Fruit fly (Drosophila melanogaster) whole organism: ENCODE results near the gene Ilp4.

Source experiments
- CG8478 ChIP-seq: fragments of >200 bp; optimal IDR thresholded peaks from 2 replicates; lab custom pipeline; 2018; ENCODE audit warnings: inconsistent platforms
- Dll ChIP-seq: fragments of >200 bp; optimal IDR thresholded peaks from 2 replicates; lab custom pipeline; 2017
- EcR ChIP-seq, 2 experiments: fragments of >200 bp; optimal IDR thresholded peaks; 2 replicates each; lab custom pipeline; 2017; ENCODE audit warnings: missing biosample characterization in 2 of 2, missing genetic modification characterization in 2 of 2, missing genetic modification reagents in 2 of 2
- pan ChIP-seq: fragments of >200 bp; optimal IDR thresholded peaks from 2 replicates; lab custom pipeline; 2017
- psq ChIP-seq: fragments of >200 bp; optimal IDR thresholded peaks from 2 replicates; lab custom pipeline; 2017
- usp ChIP-seq: fragments of >200 bp; optimal IDR thresholded peaks from 2 replicates; lab custom pipeline; 2017; ENCODE audit warnings: missing biosample characterization, missing genetic modification characterization, mixed read lengths

The Ilp4 gene

DNA sequence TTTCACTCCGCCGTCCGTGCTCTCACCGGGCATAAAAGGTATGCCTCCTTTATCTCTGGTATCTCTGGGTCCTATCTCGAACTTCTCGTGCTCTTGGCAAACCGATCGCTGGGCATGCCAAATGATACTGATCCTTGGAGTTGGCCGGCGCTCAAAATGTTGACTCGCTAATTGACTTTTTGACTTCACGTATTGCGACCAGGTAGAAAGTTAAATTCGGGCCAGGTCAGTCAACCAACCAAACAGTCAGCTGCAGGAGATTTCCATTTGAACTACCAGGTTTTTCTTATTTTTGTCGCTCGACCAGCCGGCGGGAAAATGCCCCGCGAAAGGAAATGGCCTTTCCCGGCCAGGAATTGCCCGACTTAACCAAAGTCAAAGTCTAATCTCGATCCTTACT, at the start of gene Ilp4:
Gene Ilp4, minus strand, starts transcription at position 139 of the 400 bp plus-strand sequence.
- TF ChIP-seq pan (lab: Kevin White, UChicago), result no peak
- no peak for TF ChIP-seq CG8478 (lab: Kevin White, UChicago)
- TF ChIP-seq psq (lab: Kevin White, UChicago), result no peak
- no peak for TF ChIP-seq EcR (GFP tag; optimal IDR thresholded peaks at IDR 0.05; lab: Kevin White, UChicago)
- TF ChIP-seq usp (GFP tag; lab: Kevin White, UChicago), result no peak
- no peak for TF ChIP-seq Dll (lab: Kevin White, UChicago)

DNA sequence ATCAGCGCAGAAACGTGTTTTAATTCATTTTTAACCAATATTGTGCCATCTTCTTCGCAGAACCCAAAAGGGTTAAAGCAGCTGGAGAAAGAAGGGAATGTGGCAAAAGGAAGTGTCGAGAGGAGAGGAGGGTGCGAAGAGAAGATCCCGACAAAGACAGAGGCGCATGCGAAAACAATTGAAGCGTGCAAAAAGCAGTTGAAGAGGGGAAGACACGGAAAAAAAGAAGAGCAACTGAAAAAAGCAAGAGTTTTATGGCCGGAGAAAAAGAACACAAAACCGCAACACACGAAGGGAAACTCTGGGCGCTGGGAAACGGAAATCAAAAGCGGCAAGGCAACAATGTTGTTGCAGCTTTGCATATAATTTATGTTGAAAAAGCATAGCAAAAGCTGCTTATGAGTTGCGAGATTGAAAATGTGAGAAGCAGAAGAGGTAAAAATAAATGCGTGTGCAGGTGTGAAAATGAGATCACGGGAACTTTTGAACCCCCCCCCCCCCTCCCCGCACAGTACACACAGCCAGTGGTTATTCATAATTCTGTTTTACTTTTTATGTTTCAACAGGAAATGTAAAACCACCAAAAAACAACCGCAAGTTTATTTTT, 49.2 kb upstream of the Ilp4 start:
- TF ChIP-seq Dll (lab: Kevin White, UChicago) (no peak), psq (lab: Kevin White, UChicago) (no peak), usp (GFP tag; lab: Kevin White, UChicago) (no peak), EcR (GFP tag; optimal IDR thresholded peaks at IDR 0.05; lab: Kevin White, UChicago) (no peak), CG8478 (lab: Kevin White, UChicago) (no peak), pan (lab: Kevin White, UChicago) (no peak)

DNA sequence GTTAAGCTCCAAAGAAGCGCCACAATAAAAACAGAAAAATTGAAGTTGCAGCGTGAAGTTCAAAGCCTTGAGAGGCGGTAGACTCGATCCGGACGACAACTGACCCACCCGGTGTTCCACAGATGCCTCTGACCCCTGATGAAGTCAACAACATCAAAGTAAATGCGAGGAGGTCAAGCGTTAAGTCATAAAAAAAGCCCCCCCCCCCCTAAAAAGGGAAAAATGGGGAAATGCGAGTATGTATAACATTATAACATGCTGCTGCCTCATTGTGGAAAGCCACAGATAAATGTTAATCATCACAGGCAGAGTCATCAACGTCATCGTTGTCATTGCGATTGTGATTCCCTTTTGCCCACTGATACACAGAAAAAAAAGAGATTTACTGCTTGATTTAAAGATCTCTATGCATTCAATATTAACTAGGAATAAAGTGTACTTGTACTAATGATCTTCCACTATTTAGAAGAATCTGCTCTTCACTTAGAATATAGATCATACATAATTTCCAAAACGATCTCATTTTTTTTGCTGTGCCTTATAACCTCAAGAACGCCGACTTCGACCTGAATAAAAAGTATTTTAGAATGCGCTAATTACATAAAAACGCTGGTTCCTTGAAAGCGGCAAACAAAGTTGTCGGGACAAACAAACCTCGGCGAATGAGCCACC, 47.1 kb upstream of the Ilp4 start:
- no peak for TF ChIP-seq usp (GFP tag; lab: Kevin White, UChicago)
- TF ChIP-seq CG8478 (lab: Kevin White, UChicago), result no peak
- no peak for TF ChIP-seq pan (lab: Kevin White, UChicago)
- no peak for TF ChIP-seq psq (lab: Kevin White, UChicago)
- TF ChIP-seq EcR (GFP tag; optimal IDR thresholded peaks at IDR 0.05; lab: Kevin White, UChicago), result no peak
- TF ChIP-seq Dll (lab: Kevin White, UChicago), result no peak

DNA sequence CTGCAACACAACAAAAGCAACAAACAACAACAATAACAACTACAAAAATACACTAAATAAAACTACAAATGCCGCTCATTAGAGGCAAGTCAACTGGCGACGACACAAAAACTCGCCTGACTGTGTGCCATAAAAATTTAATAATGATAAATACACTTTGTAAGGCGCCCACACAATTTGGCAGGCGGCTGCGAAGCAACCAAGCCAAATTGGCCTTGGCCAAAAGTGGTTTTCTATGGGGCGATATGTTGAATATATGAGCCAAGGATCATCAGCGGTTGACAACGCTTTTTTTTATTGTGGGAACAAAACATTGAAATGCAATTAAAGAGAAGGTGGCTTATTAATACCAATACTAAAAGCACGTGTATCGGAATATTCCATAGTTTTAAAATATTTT, 46.1 kb upstream of the Ilp4 start:
- no peak for TF ChIP-seq CG8478 (lab: Kevin White, UChicago)
- TF ChIP-seq Dll (lab: Kevin White, UChicago), result no peak
- TF ChIP-seq psq (lab: Kevin White, UChicago), result no peak
- no peak for TF ChIP-seq pan (lab: Kevin White, UChicago)
- no peak for TF ChIP-seq usp (GFP tag; lab: Kevin White, UChicago)
- TF ChIP-seq EcR (GFP tag; optimal IDR thresholded peaks at IDR 0.05; lab: Kevin White, UChicago), result no peak

DNA sequence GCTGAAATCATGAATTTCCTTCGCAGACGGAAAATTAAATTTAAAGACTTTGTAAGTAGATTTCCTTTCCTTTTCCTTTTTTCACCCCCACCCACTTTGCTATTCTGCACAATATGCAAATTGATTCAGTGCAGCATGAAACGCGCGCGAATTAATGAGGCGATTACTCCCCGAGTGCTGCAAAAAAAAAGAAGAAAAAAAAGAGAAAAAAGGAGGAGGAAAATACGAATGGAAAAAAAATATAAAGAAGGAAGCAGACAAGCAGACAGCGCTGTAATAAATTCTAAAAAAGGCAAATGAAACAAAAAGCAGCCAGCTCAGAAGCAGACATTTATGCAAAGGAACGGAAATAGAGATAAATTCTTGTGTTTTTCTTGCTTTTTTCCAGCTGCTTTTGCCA, 44.7 kb upstream of the Ilp4 start:
- no peak for TF ChIP-seq pan (lab: Kevin White, UChicago)
- TF ChIP-seq EcR (GFP tag; optimal IDR thresholded peaks at IDR 0.05; lab: Kevin White, UChicago), result no peak
- no peak for TF ChIP-seq CG8478 (lab: Kevin White, UChicago)
- no peak for TF ChIP-seq usp (GFP tag; lab: Kevin White, UChicago)
- no peak for TF ChIP-seq Dll (lab: Kevin White, UChicago)
- TF ChIP-seq psq (lab: Kevin White, UChicago), result no peak

DNA sequence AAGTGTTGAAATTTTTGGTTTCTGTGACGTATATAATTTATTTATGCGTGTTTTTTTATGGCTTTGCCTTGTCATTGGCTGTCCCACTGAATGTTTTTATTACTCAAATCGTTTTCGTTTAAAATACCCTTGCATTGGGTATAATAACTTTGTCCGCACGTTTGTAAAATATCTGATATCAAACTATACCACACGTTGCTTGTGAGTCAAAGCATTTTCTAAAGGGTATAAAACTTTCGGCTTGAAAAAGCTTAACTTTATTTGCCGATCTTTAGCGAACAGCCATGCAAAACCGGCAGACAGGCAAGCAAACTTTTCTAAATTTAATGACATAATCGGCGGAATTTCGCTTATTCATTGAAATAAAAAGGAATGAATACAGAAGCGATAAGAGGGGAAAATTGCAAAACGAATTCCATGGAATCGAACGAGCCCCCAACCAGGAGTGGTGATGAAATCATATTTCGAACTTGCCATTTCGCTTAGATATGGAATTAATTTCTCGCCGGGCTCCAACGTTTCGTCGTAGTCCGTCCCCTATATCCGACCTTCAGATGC, 43.4 kb upstream of the Ilp4 start:
- TF ChIP-seq Dll (lab: Kevin White, UChicago) (no peak), EcR (GFP tag; optimal IDR thresholded peaks at IDR 0.05; lab: Kevin White, UChicago) (no peak), pan (lab: Kevin White, UChicago) (no peak), CG8478 (lab: Kevin White, UChicago) (no peak), usp (GFP tag; lab: Kevin White, UChicago) (no peak), psq (lab: Kevin White, UChicago) (no peak)

DNA sequence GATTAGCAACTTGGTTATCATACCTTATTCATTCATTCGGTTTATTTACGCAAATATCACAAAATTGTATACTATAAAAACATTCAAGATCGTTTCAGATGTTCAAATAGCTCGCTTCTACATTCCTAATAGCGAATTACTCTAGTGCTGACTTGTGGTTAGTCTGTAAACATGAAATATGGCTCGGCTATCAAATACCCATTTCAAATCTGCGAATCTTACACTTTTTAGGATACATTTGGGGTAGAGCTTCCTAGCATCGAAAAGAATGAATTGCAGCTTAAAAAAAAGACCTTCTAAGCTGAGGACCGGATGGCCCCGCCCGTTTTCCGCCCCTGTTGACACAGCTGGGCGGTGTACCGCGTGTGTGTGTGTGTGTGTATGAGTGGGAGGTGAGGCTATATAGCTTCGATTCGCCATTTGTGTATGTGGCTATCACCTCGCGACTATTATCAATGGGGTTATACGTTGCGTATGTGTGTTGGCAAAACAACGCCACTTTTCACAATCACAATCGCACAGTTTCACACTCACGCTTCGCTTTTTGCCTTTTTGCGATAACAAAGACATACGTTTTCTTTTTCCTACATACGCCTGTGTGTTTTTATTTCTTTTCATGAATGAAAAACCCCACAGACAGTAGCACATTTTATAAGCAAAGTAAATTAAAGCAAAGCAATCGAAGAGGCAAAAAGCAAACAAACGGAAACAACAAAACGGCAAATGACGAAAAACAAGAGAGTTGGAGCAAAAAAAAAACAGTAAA, 42.7 kb upstream of the Ilp4 start:
- no peak for TF ChIP-seq pan (lab: Kevin White, UChicago)
- no peak for TF ChIP-seq Dll (lab: Kevin White, UChicago)
- TF ChIP-seq psq (lab: Kevin White, UChicago), result no peak
- TF ChIP-seq usp (GFP tag; lab: Kevin White, UChicago), result no peak
- TF ChIP-seq EcR (GFP tag; optimal IDR thresholded peaks at IDR 0.05; lab: Kevin White, UChicago), result no peak
- no peak for TF ChIP-seq CG8478 (lab: Kevin White, UChicago)

DNA sequence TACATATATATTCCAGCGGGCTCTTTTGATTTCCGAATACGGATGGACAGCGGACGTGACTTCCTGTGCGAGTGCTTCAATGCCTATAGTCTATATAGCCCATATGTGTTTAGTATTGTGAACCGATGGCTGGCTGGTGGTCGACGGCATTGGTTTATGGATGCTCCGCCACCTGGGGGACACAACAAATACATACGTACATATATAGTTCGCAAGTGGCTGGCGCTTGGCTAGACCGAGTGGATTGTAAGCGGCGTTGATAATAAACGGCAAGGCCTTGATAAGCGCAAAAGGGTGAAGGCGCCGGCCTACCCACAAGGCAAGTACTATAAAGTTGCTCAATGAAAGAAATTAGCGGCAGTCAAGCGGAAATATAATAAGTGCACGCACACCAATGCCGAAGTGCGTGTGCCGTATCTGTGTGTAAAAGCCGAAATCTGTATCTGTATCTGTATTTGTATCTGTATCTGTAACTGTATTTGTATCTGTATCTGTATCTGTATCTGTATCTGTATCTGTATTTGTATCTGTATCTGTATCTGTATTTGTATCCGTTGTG, 42.0 kb upstream of the Ilp4 start:
- TF ChIP-seq pan (lab: Kevin White, UChicago) (no peak), psq (lab: Kevin White, UChicago) (no peak), CG8478 (lab: Kevin White, UChicago) (no peak), EcR (GFP tag; optimal IDR thresholded peaks at IDR 0.05; lab: Kevin White, UChicago) (no peak), Dll (lab: Kevin White, UChicago) (no peak), usp (GFP tag; lab: Kevin White, UChicago) (no peak)

DNA sequence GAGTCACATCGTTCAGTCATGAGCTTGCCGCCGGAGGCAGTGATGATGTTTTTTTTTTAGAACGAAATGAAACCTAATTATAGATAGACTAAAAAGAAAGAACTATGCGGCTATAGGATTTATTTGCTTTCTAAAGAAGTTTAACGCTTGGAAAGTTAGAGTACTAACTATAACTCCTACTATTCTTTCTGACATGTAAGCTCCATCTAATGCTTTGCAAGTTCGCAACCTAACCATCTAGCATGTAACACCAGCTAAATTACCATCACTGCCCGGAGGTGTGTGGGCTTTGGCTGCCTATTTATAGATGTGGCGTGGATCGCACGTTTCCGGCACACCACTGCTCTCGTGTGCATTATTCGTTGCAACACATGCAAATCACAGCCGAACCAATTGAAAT, 38.0 kb upstream of the Ilp4 start:
- no peak for TF ChIP-seq pan (lab: Kevin White, UChicago)

DNA sequence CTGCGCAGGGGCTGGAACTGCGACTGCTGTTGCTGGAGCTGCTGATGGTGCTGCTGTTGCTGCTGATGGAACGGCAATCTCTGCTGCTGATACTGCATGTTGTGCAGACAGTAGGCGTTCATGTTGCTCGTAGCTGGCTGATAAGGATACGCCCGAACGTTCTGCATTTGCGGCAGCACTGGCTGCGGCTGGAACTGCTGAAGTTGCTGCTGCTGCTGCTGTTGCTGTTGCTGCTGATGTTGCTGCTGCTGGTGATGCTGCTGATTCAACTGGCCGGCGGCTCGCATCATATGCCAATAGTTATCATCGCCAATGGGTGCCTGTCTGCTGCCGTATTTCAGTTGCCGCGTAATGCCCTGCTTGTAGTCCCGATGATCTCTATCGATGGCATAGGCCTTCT, 36.6 kb upstream of the Ilp4 start:
- TF ChIP-seq pan (lab: Kevin White, UChicago) (no peak), Dll (lab: Kevin White, UChicago) (no peak), EcR (GFP tag; optimal IDR thresholded peaks at IDR 0.05; lab: Kevin White, UChicago) (no peak), usp (GFP tag; lab: Kevin White, UChicago) (no peak), CG8478 (lab: Kevin White, UChicago) (no peak)
